Worm (Caenorhabditis elegans): ENCODE measurements around the gene nac-2.

nac-2 gene

DNA sequence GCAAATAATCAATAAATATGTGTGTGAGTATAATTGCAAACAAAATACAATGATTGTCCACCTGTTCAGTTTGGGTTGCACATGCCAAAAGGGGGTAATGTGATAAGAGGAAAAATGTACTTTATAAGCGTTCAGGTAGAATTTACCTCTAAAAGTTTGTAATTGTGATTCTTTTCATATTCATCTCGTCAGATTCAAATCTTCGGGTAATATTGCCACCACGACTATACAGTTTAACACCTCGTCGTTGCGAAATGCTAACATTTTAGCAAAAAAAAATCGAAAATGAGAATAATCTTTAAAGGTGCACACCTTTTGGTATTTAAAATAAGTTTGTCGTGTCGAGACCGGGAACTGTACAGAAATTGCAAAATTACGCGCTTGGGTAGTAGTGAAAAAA, at the start of gene nac-2:
Gene nac-2, minus strand, starts transcription at position 101 of the 400 bp plus-strand sequence.
- TF ChIP-seq nhr-77 (tag; optimal IDR thresholded peaks at IDR 0.05), result no peak
- no peak for TF ChIP-seq nhr-85 (tag)
- no peak for TF ChIP-seq Y116A8C.19 (tag; optimal IDR thresholded peaks at IDR 0.05; ENCODE audit: borderline replicate concordance)
- TF ChIP-seq F16B12.6 (tag; optimal IDR thresholded peaks at IDR 0.05), result no peak
- no peak for TF ChIP-seq rnt-1 (tag; optimal IDR thresholded peaks at IDR 0.05)
- no peak for TF ChIP-seq snu-23 (GFP tag; optimal IDR thresholded peaks at IDR 0.05)
- TF ChIP-seq ces-1 (GFP tag; optimal IDR thresholded peaks at IDR 0.05), result no peak
- TF ChIP-seq fkh-4 (tag; optimal IDR thresholded peaks at IDR 0.05; ENCODE audit: borderline replicate concordance), result no peak
- no peak for TF ChIP-seq lin-15B (tag; optimal IDR thresholded peaks at IDR 0.05)
- TF ChIP-seq nhr-84 (tag; optimal IDR thresholded peaks at IDR 0.05), result no peak
- TF ChIP-seq sup-37 (GFP tag; optimal IDR thresholded peaks at IDR 0.05), result no peak
- TF ChIP-seq C16A3.4 (tag; optimal IDR thresholded peaks at IDR 0.05), result no peak
- TF ChIP-seq lsy-2 (tag; optimal IDR thresholded peaks at IDR 0.05), result no peak
- no peak for TF ChIP-seq aha-1 (tag; optimal IDR thresholded peaks at IDR 0.05)
- no peak for TF ChIP-seq sptf-1 (tag; optimal IDR thresholded peaks at IDR 0.05)
- no peak for TF ChIP-seq egl-13 (tag; optimal IDR thresholded peaks at IDR 0.05)
- TF ChIP-seq irx-1 (tag; optimal IDR thresholded peaks at IDR 0.05), result no peak
- TF ChIP-seq ama-1 (optimal IDR thresholded peaks at IDR 0.05), result no peak
- TF ChIP-seq tbx-2 (tag; optimal IDR thresholded peaks at IDR 0.05), result no peak

DNA sequence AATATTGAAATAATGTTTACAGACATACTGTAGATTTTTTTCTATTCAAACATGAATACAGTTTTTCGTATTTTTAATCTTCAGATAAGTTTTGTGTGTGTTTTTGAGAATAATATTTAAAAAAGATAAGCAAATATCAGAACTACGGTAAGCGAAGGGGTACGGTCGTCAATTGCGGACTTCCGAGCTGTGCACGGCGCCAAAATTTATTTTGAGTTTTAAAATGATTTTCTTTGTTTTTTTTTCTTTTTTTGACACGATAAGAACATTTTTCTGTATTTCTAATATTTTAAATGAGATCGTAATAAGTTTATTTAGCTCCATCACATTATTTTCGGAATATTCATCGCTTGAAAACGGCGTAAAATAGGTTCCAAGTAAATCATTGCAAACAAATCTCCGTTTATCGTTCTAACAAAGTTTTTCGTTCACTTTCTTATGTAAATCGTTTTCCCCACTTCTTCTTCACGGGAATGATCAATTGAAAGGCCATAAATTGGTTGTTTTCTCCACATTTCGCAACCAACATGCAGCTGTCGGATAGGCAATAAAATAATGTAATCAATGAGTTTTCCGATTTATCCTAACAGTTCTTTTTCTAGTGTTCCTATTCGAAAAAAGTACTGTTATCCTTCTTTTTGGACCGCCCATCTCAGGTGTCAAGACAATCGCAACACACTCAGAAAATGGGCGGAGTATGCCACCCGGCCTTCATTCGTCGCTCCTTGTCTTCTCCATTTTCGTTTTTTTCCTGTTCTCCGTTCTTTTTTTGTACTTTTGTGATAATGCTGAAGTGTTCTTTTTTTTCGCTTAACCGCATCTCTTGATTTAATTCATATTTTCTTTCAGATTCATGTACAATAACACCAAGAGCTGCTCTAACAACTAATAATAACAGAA, 48.5 kb upstream of the nac-2 start, which contains the start of gene glp-1:
Gene glp-1, plus strand, starts transcription at position 850 of the 900 bp plus-strand sequence.
- TF ChIP-seq elt-3 (tag; optimal IDR thresholded peaks at IDR 0.05), result no peak
- no peak for TF ChIP-seq nhr-237 (tag; optimal IDR thresholded peaks at IDR 0.05)
- no peak for TF ChIP-seq swsn-7 (tag; optimal IDR thresholded peaks at IDR 0.05)
- no peak for TF ChIP-seq lin-13 (GFP tag; optimal IDR thresholded peaks at IDR 0.05)
- no peak for TF ChIP-seq aha-1 (tag; optimal IDR thresholded peaks at IDR 0.05)
- TF ChIP-seq blmp-1 (tag; optimal IDR thresholded peaks at IDR 0.05), result peak; percentile 68
- no peak for TF ChIP-seq ztf-4 (tag; optimal IDR thresholded peaks at IDR 0.05)

DNA sequence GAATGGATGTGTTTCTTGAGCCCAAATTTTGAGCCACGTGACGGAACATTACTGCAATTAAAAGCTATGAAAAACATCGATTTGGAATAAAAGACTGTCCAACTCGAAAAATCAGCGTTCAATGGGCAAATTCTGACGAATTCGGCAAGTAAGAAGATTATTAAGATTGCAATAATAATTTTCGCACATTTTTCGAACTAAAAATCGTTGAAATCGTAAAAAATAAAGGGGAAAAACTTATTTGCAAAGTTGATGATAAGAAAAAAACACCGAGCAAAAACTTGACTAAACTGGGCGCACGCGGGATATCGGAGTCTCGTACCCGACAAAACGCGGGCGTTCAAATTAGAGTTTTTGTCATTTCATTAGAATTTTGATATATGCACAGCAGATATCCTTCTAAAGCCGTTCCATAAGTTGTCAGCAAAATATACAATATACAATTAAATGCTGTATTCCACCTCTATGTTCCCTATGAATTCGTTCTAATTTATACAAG, 46.3 kb upstream of the nac-2 start, which contains the start of the genes mccc-2 and mrpl-44:
Gene mccc-2, minus strand, starts transcription at position 51 of the 499 bp plus-strand sequence.
Gene mrpl-44, minus strand, starts transcription at position 51 of the 499 bp plus-strand sequence.
- TF ChIP-seq blmp-1 (tag; optimal IDR thresholded peaks at IDR 0.05) (no peak), lin-13 (GFP tag; optimal IDR thresholded peaks at IDR 0.05) (no peak), nhr-11 (tag; optimal IDR thresholded peaks at IDR 0.05) (no peak), sox-4 (tag; optimal IDR thresholded peaks at IDR 0.05) (no peak), fkh-8 (tag; optimal IDR thresholded peaks at IDR 0.05) (no peak), lin-14 (GFP tag; optimal IDR thresholded peaks at IDR 0.05) (no peak), hlh-17 (GFP tag; optimal IDR thresholded peaks at IDR 0.05; ENCODE audit: borderline replicate concordance) (no peak), hlh-4 (tag; optimal IDR thresholded peaks at IDR 0.05) (no peak), grh-1 (GFP tag; IDR thresholded peaks at IDR 0.05) (no peak), dsc-1 (tag; optimal IDR thresholded peaks at IDR 0.05) (no peak), C04F5.9 (tag; optimal IDR thresholded peaks at IDR 0.05) (no peak), C16A3.4 (tag; optimal IDR thresholded peaks at IDR 0.05) (no peak), rnt-1 (tag; optimal IDR thresholded peaks at IDR 0.05) (peak; percentile 55), unc-130 (tag; optimal IDR thresholded peaks at IDR 0.05) (no peak), mdl-1 (tag; optimal IDR thresholded peaks at IDR 0.05) (no peak), elt-3 (tag; optimal IDR thresholded peaks at IDR 0.05) (no peak), ets-5 (GFP tag; IDR thresholded peaks at IDR 0.05) (no peak), lsy-2 (tag; optimal IDR thresholded peaks at IDR 0.05) (no peak), ztf-11 (tag; optimal IDR thresholded peaks at IDR 0.05) (no peak), elt-2 (tag; optimal IDR thresholded peaks at IDR 0.05) (no peak), mep-1 (tag; optimal IDR thresholded peaks at IDR 0.05) (no peak), sptf-1 (tag; optimal IDR thresholded peaks at IDR 0.05) (no peak), nhr-85 (tag) (peak; percentile 46), isw-1 (GFP tag; IDR thresholded peaks at IDR 0.05) (peak; percentile 39), nhr-90 (tag; optimal IDR thresholded peaks at IDR 0.05; ENCODE audit: poor library complexity) (no peak), efl-3 (GFP tag; optimal IDR thresholded peaks at IDR 0.05) (no peak), tlp-1 (tag; optimal IDR thresholded peaks at IDR 0.05) (no peak), ceh-88 (GFP tag; IDR thresholded peaks at IDR 0.05) (no peak), nhr-19 (GFP tag; conservative IDR thresholded peaks at IDR 0.05) (0 out of 2 replicates have a peak, but pooled peaks have one; percentile 7), fos-1 (tag; optimal IDR thresholded peaks at IDR 0.05) (no peak), ceh-82 (tag; optimal IDR thresholded peaks at IDR 0.05) (peak in 2 of 3 experiments; percentile 14 to 25)
